Worm (Caenorhabditis elegans): Measurements from ENCODE around the gene mlt-3.

ce11 chrIV:12197679-12198078, 29.2 kb downstream of the mlt-3 start:
- TF ChIP-seq lin-39 (tag; optimal IDR thresholded peaks at IDR 0.05) (no peak), ZK337.2 (GFP tag; IDR thresholded peaks at IDR 0.05) (no peak)
